Fruit fly (Drosophila melanogaster) whole organism, pupa: ENCODE results near the gene Ccp84Ae.

Source experiments
- D1 ChIP-seq: fragments of 200-800 bp; sonication (Bioruptor generic); optimal IDR thresholded peaks from 2 replicates; lab custom pipeline; 2018; ENCODE audit warnings: missing biosample characterization, mild to moderate bottlenecking, missing genetic modification characterization, moderate library complexity
- Pif1A ChIP-seq: fragments of 200-800 bp; sonication (Bioruptor generic); optimal IDR thresholded peaks from 3 replicates; lab custom pipeline; 2016; ENCODE audit warnings: missing biosample characterization, missing genetic modification characterization

dm6 chr3R:6687219-6687618 lies 4.3 kb downstream of the Ccp84Ae start:
- TF ChIP-seq Pif1A (no peak), D1 (tag; lab: Kevin White, UChicago) (no peak)
